Worm (Caenorhabditis elegans) whole organism, L3 larva: ENCODE data around the gene srh-251.
A peak's percentile ranks its signal among the peaks of the same experiment; 100 is the strongest.

Experiments used
- R02D3.7 ChIP-seq: fragments of 150-350 bp; optimal IDR thresholded peaks from 2 replicates; lab custom pipeline; 2014; ENCODE audit warnings: missing biosample characterization, missing genetic modification characterization
- ZK546.5 ChIP-seq: sonication (generic microtip); optimal IDR thresholded peaks from 2 replicates; lab custom pipeline; 2017; ENCODE audit warnings: missing biosample characterization, missing genetic modification characterization
- aly-2 ChIP-seq: fragments of 150-350 bp; optimal IDR thresholded peaks from 2 replicates; lab custom pipeline; 2014; ENCODE audit warnings: missing biosample characterization, missing genetic modification characterization
- ama-1 ChIP-seq: fragments of 150-350 bp; optimal IDR thresholded peaks from 2 replicates; lab custom pipeline; 2018
- ceh-16 ChIP-seq: sonication (generic microtip); optimal IDR thresholded peaks from 2 replicates; lab custom pipeline; 2017; ENCODE audit warnings: missing biosample characterization, missing genetic modification characterization
- ceh-28 ChIP-seq: fragments of 150-350 bp; optimal IDR thresholded peaks from 2 replicates; lab custom pipeline; 2014; ENCODE audit warnings: missing biosample characterization, missing genetic modification reagents, missing genetic modification characterization
- ceh-9 ChIP-seq: sonication (generic microtip); optimal IDR thresholded peaks from 2 replicates; lab custom pipeline; 2018; ENCODE audit warnings: missing biosample characterization, missing genetic modification characterization
- egl-27 ChIP-seq: sonication (generic microtip); optimal IDR thresholded peaks from 4 replicates; lab custom pipeline; 2017; ENCODE audit warnings: missing biosample characterization, missing genetic modification reagents, missing genetic modification characterization
- egl-5 ChIP-seq: fragments of 150-350 bp; optimal IDR thresholded peaks from 2 replicates; lab custom pipeline; 2017; ENCODE audit warnings: missing biosample characterization, missing genetic modification reagents, missing genetic modification characterization, inconsistent platforms
- elt-1 ChIP-seq: fragments of 150-350 bp; optimal IDR thresholded peaks from 2 replicates; lab custom pipeline; 2014; ENCODE audit warnings: missing biosample characterization, missing genetic modification characterization
- elt-2 ChIP-seq: sonication (generic microtip); optimal IDR thresholded peaks from 2 replicates; lab custom pipeline; 2016; ENCODE audit warnings: missing genetic modification reagents, mild to moderate bottlenecking, missing genetic modification characterization, missing compliant biosample characterization
- elt-3 ChIP-seq, 3 experiments: fragments of 150-350 bp in 1 of 3; sonication (generic microtip) in 2 of 3; optimal IDR thresholded peaks; 2 replicates in 2 of 3; 4 replicates in 1 of 3; lab custom pipeline; 2014 to 2017; ENCODE audit warnings: missing biosample characterization in 3 of 3, missing genetic modification characterization in 3 of 3
- eor-1 ChIP-seq, 2 experiments: fragments of 150-350 bp; optimal IDR thresholded peaks; 2 replicates each; lab custom pipeline; 2014 to 2018; ENCODE audit warnings: missing biosample characterization in 2 of 2, missing genetic modification characterization in 2 of 2
- fkh-10 ChIP-seq: sonication (generic microtip); optimal IDR thresholded peaks from 2 replicates; lab custom pipeline; 2017; ENCODE audit warnings: missing biosample characterization, missing genetic modification reagents, missing genetic modification characterization
- fkh-2 ChIP-seq: fragments of 150-350 bp; optimal IDR thresholded peaks from 2 replicates; lab custom pipeline; 2014; ENCODE audit warnings: missing biosample characterization, missing genetic modification reagents, missing genetic modification characterization
- hmg-11 ChIP-seq: sonication (generic microtip); optimal IDR thresholded peaks from 2 replicates; lab custom pipeline; 2016; ENCODE audit warnings: missing genetic modification characterization, missing compliant biosample characterization
- jun-1 ChIP-seq: fragments of 150-350 bp; optimal IDR thresholded peaks from 2 replicates; lab custom pipeline; 2014; ENCODE audit warnings: missing biosample characterization, missing genetic modification reagents, missing genetic modification characterization
- lin-15B ChIP-seq: fragments of 150-350 bp; optimal IDR thresholded peaks from 2 replicates; lab custom pipeline; 2014; ENCODE audit warnings: missing biosample characterization, missing genetic modification characterization
- lin-39 ChIP-seq: fragments of 150-350 bp; optimal IDR thresholded peaks from 2 replicates; lab custom pipeline; 2018; ENCODE audit warnings: missing biosample characterization, missing genetic modification reagents, missing genetic modification characterization
- lsy-12 ChIP-seq: sonication (generic microtip); optimal IDR thresholded peaks from 2 replicates; lab custom pipeline; 2016; ENCODE audit warnings: mild to moderate bottlenecking, missing genetic modification characterization, missing compliant biosample characterization
- mdl-1 ChIP-seq: fragments of 150-350 bp; optimal IDR thresholded peaks from 2 replicates; lab custom pipeline; 2014; ENCODE audit warnings: missing biosample characterization, missing genetic modification characterization
- mml-1 ChIP-seq: fragments of 150-350 bp; sonication (generic microtip); optimal IDR thresholded peaks from 3 replicates; lab custom pipeline; 2014; ENCODE audit warnings: missing biosample characterization, missing genetic modification characterization
- nfya-1 ChIP-seq: sonication (generic microtip); optimal IDR thresholded peaks from 2 replicates; lab custom pipeline; 2017; ENCODE audit warnings: missing genetic modification characterization, mild to moderate bottlenecking, missing compliant biosample characterization, antibody characterized with exemption, moderate library complexity; ENCODE audit not compliant: insufficient read depth
- nhr-11 ChIP-seq: fragments of 150-350 bp; optimal IDR thresholded peaks from 2 replicates; lab custom pipeline; 2014; ENCODE audit warnings: missing biosample characterization, missing genetic modification characterization
- nhr-12 ChIP-seq: fragments of 150-350 bp; optimal IDR thresholded peaks from 2 replicates; lab custom pipeline; 2014; ENCODE audit warnings: missing biosample characterization, missing genetic modification characterization
- nhr-23 ChIP-seq: fragments of 150-350 bp; optimal IDR thresholded peaks from 2 replicates; lab custom pipeline; 2014; ENCODE audit warnings: missing biosample characterization, missing genetic modification reagents, missing genetic modification characterization
- nhr-237 ChIP-seq: fragments of 150-350 bp; optimal IDR thresholded peaks from 2 replicates; lab custom pipeline; 2014; ENCODE audit warnings: missing biosample characterization, missing genetic modification characterization
- nhr-25 ChIP-seq: sonication (generic microtip); optimal IDR thresholded peaks from 2 replicates; lab custom pipeline; 2017; ENCODE audit warnings: missing biosample characterization, missing genetic modification characterization
- nhr-28 ChIP-seq: fragments of 150-350 bp; optimal IDR thresholded peaks from 2 replicates; lab custom pipeline; 2014; ENCODE audit warnings: missing biosample characterization, missing genetic modification characterization
- nhr-67 ChIP-seq: fragments of 150-350 bp; optimal IDR thresholded peaks from 2 replicates; lab custom pipeline; 2014; ENCODE audit warnings: missing biosample characterization, missing genetic modification characterization
- nhr-76 ChIP-seq: fragments of 150-350 bp; sonication (generic microtip); optimal IDR thresholded peaks from 5 replicates; lab custom pipeline; 2014; ENCODE audit warnings: missing biosample characterization, missing genetic modification characterization
- pha-4 ChIP-seq: fragments of 150-350 bp; optimal IDR thresholded peaks from 2 replicates; lab custom pipeline; 2014; ENCODE audit warnings: missing biosample characterization, missing genetic modification reagents, missing genetic modification characterization
- pqm-1 ChIP-seq: fragments of 150-350 bp; optimal IDR thresholded peaks from 2 replicates; lab custom pipeline; 2017; ENCODE audit warnings: missing biosample characterization, missing genetic modification characterization, inconsistent platforms
- skn-1 ChIP-seq: fragments of 150-350 bp; optimal IDR thresholded peaks from 2 replicates; lab custom pipeline; 2014; ENCODE audit warnings: missing biosample characterization, missing genetic modification characterization
- snpc-4 ChIP-seq: fragments of 150-350 bp; optimal IDR thresholded peaks from 2 replicates; lab custom pipeline; 2014; ENCODE audit warnings: missing biosample characterization, missing genetic modification characterization
- unc-39 ChIP-seq: sonication (generic microtip); optimal IDR thresholded peaks from 4 replicates; lab custom pipeline; 2017; ENCODE audit warnings: missing biosample characterization, missing genetic modification characterization
- unc-62 ChIP-seq: fragments of 150-350 bp; sonication (generic microtip); optimal IDR thresholded peaks from 4 replicates; lab custom pipeline; 2014; ENCODE audit warnings: missing biosample characterization, missing genetic modification reagents, missing genetic modification characterization
- zag-1 ChIP-seq: fragments of 150-350 bp; optimal IDR thresholded peaks from 2 replicates; lab custom pipeline; 2014; ENCODE audit warnings: missing biosample characterization, missing genetic modification characterization
- ztf-11 ChIP-seq: fragments of 150-350 bp; optimal IDR thresholded peaks from 2 replicates; lab custom pipeline; 2014; ENCODE audit warnings: missing biosample characterization, missing genetic modification characterization
- ztf-4 ChIP-seq: fragments of 150-350 bp; optimal IDR thresholded peaks from 2 replicates; lab custom pipeline; 2014; ENCODE audit warnings: missing biosample characterization, missing genetic modification characterization

srh-251 gene

ce11 chrV:15354648-15355047 is 25.1 kb downstream of the srh-251 start, which contains the start of gene C29F3.7:
Gene C29F3.7, plus strand, starts transcription at chrV:15354901.
- no peak for TF ChIP-seq nhr-76 (tag; lab: Kevin White, UChicago)
- no peak for TF ChIP-seq skn-1 (tag; lab: Kevin White, UChicago)
- TF ChIP-seq pqm-1 (tag; lab: Kevin White, UChicago), result peak; percentile 99
- peak; percentile 99 for TF ChIP-seq elt-2
- peak; percentile 57 for TF ChIP-seq jun-1 (tag; lab: Kevin White, UChicago)
- TF ChIP-seq egl-27, result peak; percentile 60
- TF ChIP-seq, all 47 proteins: peak for 4

- no peak for TF ChIP-seq eor-1 (tag; optimal IDR thresholded peaks at IDR 0.05; lab: Kevin White, UChicago)
- no peak for TF ChIP-seq nhr-23
- TF ChIP-seq ztf-4 (tag; lab: Kevin White, UChicago), result no peak
- no peak for TF ChIP-seq lin-39
- TF ChIP-seq jun-1 (tag; lab: Kevin White, UChicago), result no peak
- TF ChIP-seq elt-1 (tag; lab: Kevin White, UChicago), result no peak
- TF ChIP-seq unc-39 (tag; lab: Kevin White, UChicago), result no peak
- TF ChIP-seq nhr-25 (tag; lab: Kevin White, UChicago), result no peak
- TF ChIP-seq snpc-4 (tag; lab: Kevin White, UChicago), result no peak
- TF ChIP-seq mdl-1, result no peak
- no peak for TF ChIP-seq pqm-1 (tag; lab: Kevin White, UChicago)
- no peak for TF ChIP-seq lin-15B
- TF ChIP-seq nfya-1, result no peak
- TF ChIP-seq hmg-11 (tag; lab: Kevin White, UChicago), result no peak
- no peak for TF ChIP-seq ztf-11 (tag; lab: Kevin White, UChicago)
- TF ChIP-seq unc-62 (GFP tag; lab: Kevin White, UChicago), result no peak
- TF ChIP-seq elt-2, result no peak
- no peak for TF ChIP-seq nhr-28 (tag; lab: Kevin White, UChicago)
These were observed 27.3 kb downstream of the srh-251 start, which contains the start of gene srx-58 for ce11 chrV:15352376-15352775. Gene srx-58, plus strand, starts transcription at chrV:15352676.

- TF ChIP-seq zag-1 (tag; lab: Kevin White, UChicago) (no peak), nhr-11 (tag; lab: Kevin White, UChicago) (no peak), ceh-16 (no peak), ceh-28 (no peak), egl-5 (tag; lab: Kevin White, UChicago) (no peak)
These were observed 29.1 kb downstream of the srh-251 start, which contains the start of gene clec-231 for ce11 chrV:15350615-15351014. Gene clec-231, minus strand, starts transcription at chrV:15350715.

ce11 chrV:15349044-15349443 is 30.7 kb downstream of the srh-251 start, which contains the start of gene clec-230:
Gene clec-230, minus strand, starts transcription at chrV:15349144.
- TF ChIP-seq unc-62 (GFP tag; lab: Kevin White, UChicago), result no peak
- TF ChIP-seq nhr-25 (tag; lab: Kevin White, UChicago), result no peak
- TF ChIP-seq nhr-67, result no peak
- TF ChIP-seq ZK546.5 (tag; lab: Kevin White, UChicago), result no peak
- TF ChIP-seq mml-1 (tag; lab: Kevin White, UChicago), result no peak
- TF ChIP-seq nhr-23, result no peak
- TF ChIP-seq nhr-12, result no peak

- no peak for TF ChIP-seq elt-3 (tag; optimal IDR thresholded peaks at IDR 0.05; lab: Kevin White, UChicago)
- no peak for TF ChIP-seq R02D3.7 (tag; lab: Kevin White, UChicago)
- no peak for TF ChIP-seq fkh-2 (tag; lab: Kevin White, UChicago)
- no peak for TF ChIP-seq lin-39
- no peak for TF ChIP-seq fkh-10 (GFP tag; lab: Kevin White, UChicago)
- TF ChIP-seq mdl-1, result no peak
- no peak for TF ChIP-seq ama-1 (lab: Kevin White, UChicago)
- TF ChIP-seq aly-2 (tag; lab: Kevin White, UChicago), result no peak
- no peak for TF ChIP-seq ztf-4 (tag; lab: Kevin White, UChicago)
- TF ChIP-seq pha-4 (tag; lab: Kevin White, UChicago), result no peak
- TF ChIP-seq nhr-237 (tag; lab: Kevin White, UChicago), result no peak
- no peak for TF ChIP-seq ceh-9
- TF ChIP-seq lsy-12 (tag; lab: Kevin White, UChicago), result no peak
- no peak for TF ChIP-seq pqm-1 (tag; lab: Kevin White, UChicago)
These were observed 32.4 kb downstream of the srh-251 start, which contains the start of gene C29F3.3 for ce11 chrV:15347292-15347691. Gene C29F3.3, minus strand, starts transcription at chrV:15347392.
